Fruit fly (Drosophila melanogaster) whole organism, adult: ENCODE results near the gene CG31937.

Experiments
- CG11617 ChIP-seq: fragments of 200-800 bp; sonication (Bioruptor generic); optimal IDR thresholded peaks from 2 replicates; lab custom pipeline; 2017; ENCODE audit warnings: mild to moderate bottlenecking, missing biosample characterization, missing genetic modification reagents, missing genetic modification characterization
- CG14711 ChIP-seq: fragments of 200-800 bp; sonication (Bioruptor generic); optimal IDR thresholded peaks from 2 replicates; lab custom pipeline; 2018; ENCODE audit warnings: missing biosample characterization, mild to moderate bottlenecking, missing genetic modification characterization, moderate library complexity
- CG33017 ChIP-seq: fragments of 200-800 bp; sonication (Bioruptor generic); optimal IDR thresholded peaks from 2 replicates; lab custom pipeline; 2018; ENCODE audit warnings: missing biosample characterization, mild to moderate bottlenecking, missing genetic modification characterization, moderate library complexity
- CG7045 ChIP-seq: fragments of 200-800 bp; sonication (Bioruptor generic); optimal IDR thresholded peaks from 2 replicates; lab custom pipeline; 2017; ENCODE audit warnings: missing biosample characterization, mild to moderate bottlenecking, missing genetic modification characterization
- CG7101 ChIP-seq: fragments of 200-800 bp; sonication (Bioruptor generic); optimal IDR thresholded peaks from 2 replicates; lab custom pipeline; 2018; ENCODE audit warnings: missing biosample characterization, mild to moderate bottlenecking, missing genetic modification characterization, moderate library complexity
- pad ChIP-seq: fragments of 200-800 bp; sonication (Bioruptor generic); optimal IDR thresholded peaks from 3 replicates; lab custom pipeline; 2017; ENCODE audit warnings: missing biosample characterization, missing genetic modification characterization, mild to moderate bottlenecking, moderate library complexity, missing genetic modification reagents
- toe ChIP-seq: fragments of 200-800 bp; sonication (Bioruptor generic); optimal IDR thresholded peaks from 2 replicates; lab custom pipeline; 2016; ENCODE audit warnings: missing biosample characterization, missing genetic modification characterization

DNA sequence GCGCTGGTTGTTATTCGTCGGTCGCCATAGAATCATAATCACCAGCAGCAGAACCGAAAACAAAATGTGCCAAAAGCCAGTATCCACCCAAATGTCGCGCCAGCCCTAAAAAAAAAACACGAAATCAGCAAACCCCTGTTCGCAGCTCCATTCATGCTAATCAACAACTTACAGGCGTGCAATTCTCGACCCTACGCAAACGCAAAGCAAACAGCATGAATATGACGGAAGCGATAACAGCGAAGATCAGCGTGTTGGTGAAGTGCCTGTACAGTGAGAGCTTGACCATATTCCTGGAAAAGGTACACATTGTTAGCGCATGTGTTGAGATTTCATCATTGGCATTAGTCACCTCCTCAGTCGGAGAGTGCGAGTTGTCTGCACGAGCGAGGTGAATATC, 21.6 kb upstream of the CG31937 start:
- TF ChIP-seq CG11617 (no peak), CG14711 (tag; lab: Kevin White, UChicago) (no peak), toe (GFP tag; lab: Kevin White, UChicago) (no peak), CG33017 (no peak), CG7045 (GFP tag; lab: Kevin White, UChicago) (no peak), pad (no peak), CG7101 (tag; lab: Kevin White, UChicago) (no peak)
